Worm (Caenorhabditis elegans): ENCODE measurements around the gene T24H7.8.

- TF ChIP-seq nhr-28 (tag; optimal IDR thresholded peaks at IDR 0.05) (no peak), cnd-1 (tag; optimal IDR thresholded peaks at IDR 0.05) (no peak)
These were observed 18.0 kb downstream of the T24H7.8 start, which contains the start of gene F13H8.11 for ce11 chrII:6259867-6260266.
